Fruit fly (Drosophila melanogaster) whole organism, pupa: ENCODE results near the gene Cngl.

ENCODE experiments used
- CG10348 ChIP-seq: fragments of 200-800 bp; sonication (Bioruptor generic); IDR thresholded peaks from 2 replicates; pipeline ENCODE4 v1.3.6; 2022; ENCODE audit warnings: missing biosample characterization, missing genetic modification characterization
- CG12605 ChIP-seq: fragments of 200-800 bp; sonication (Bioruptor generic); IDR thresholded peaks from 2 replicates; pipeline ENCODE4 v1.3.6; 2022; ENCODE audit warnings: missing biosample characterization, missing genetic modification characterization
- CG13204 ChIP-seq: fragments of 200-800 bp; sonication (Bioruptor generic); optimal IDR thresholded peaks from 2 replicates; lab custom pipeline; 2018; ENCODE audit warnings: missing biosample characterization, mild to moderate bottlenecking, missing genetic modification characterization, moderate library complexity
- CG14655 ChIP-seq: fragments of 200-800 bp; sonication (Bioruptor generic); optimal IDR thresholded peaks from 3 replicates; lab custom pipeline; 2017; ENCODE audit warnings: mild to moderate bottlenecking, missing biosample characterization, missing genetic modification reagents, missing genetic modification characterization
- CG15710 ChIP-seq: fragments of 200-800 bp; sonication (Bioruptor generic); optimal IDR thresholded peaks from 2 replicates; lab custom pipeline; 2018; ENCODE audit warnings: missing biosample characterization, mild to moderate bottlenecking, missing genetic modification characterization, moderate library complexity
- CG17806 ChIP-seq: fragments of 200-800 bp; sonication (Bioruptor generic); optimal IDR thresholded peaks from 2 replicates; lab custom pipeline; 2018; ENCODE audit warnings: missing biosample characterization, mild to moderate bottlenecking, missing genetic modification characterization, moderate library complexity
- CG32121 ChIP-seq: fragments of 200-800 bp; sonication (Bioruptor generic); IDR thresholded peaks from 2 replicates; pipeline ENCODE4 v1.3.6; 2022; ENCODE audit warnings: missing biosample characterization, missing genetic modification characterization
- CG34367 ChIP-seq: fragments of 200-800 bp; sonication (Bioruptor generic); optimal IDR thresholded peaks from 2 replicates; lab custom pipeline; 2018; ENCODE audit warnings: missing biosample characterization, mild to moderate bottlenecking, missing genetic modification characterization
- CG4496 ChIP-seq: fragments of 200-800 bp; sonication (Bioruptor generic); IDR thresholded peaks from 3 replicates; pipeline ENCODE4 v1.3.6; 2022; ENCODE audit warnings: missing biosample characterization, missing genetic modification characterization
- CG8159 ChIP-seq: fragments of 200-800 bp; sonication (Bioruptor generic); optimal IDR thresholded peaks from 3 replicates; lab custom pipeline; 2018; ENCODE audit warnings: missing biosample characterization, mild to moderate bottlenecking, missing genetic modification characterization, moderate library complexity
- CG8301 ChIP-seq: fragments of 200-800 bp; sonication (Bioruptor generic); optimal IDR thresholded peaks from 2 replicates; lab custom pipeline; 2018; ENCODE audit warnings: missing biosample characterization, mild to moderate bottlenecking, missing genetic modification characterization
- CG9948 ChIP-seq: fragments of 200-800 bp; sonication (Bioruptor generic); optimal IDR thresholded peaks from 2 replicates; lab custom pipeline; 2018; ENCODE audit warnings: missing biosample characterization, mild to moderate bottlenecking, missing genetic modification characterization, moderate library complexity
- D1 ChIP-seq: fragments of 200-800 bp; sonication (Bioruptor generic); optimal IDR thresholded peaks from 2 replicates; lab custom pipeline; 2018; ENCODE audit warnings: missing biosample characterization, mild to moderate bottlenecking, missing genetic modification characterization, moderate library complexity
- EcR ChIP-seq: fragments of 200-800 bp; sonication (Bioruptor generic); optimal IDR thresholded peaks from 3 replicates; lab custom pipeline; 2019; ENCODE audit warnings: missing biosample characterization, missing genetic modification characterization, mild to moderate bottlenecking, moderate library complexity, missing genetic modification reagents
- Ets98B ChIP-seq: fragments of 200-800 bp; sonication (Bioruptor generic); IDR thresholded peaks from 2 replicates; pipeline ENCODE4 v1.3.6; 2022; ENCODE audit warnings: missing biosample characterization, missing genetic modification characterization
- Pif1A ChIP-seq: fragments of 200-800 bp; sonication (Bioruptor generic); optimal IDR thresholded peaks from 3 replicates; lab custom pipeline; 2016; ENCODE audit warnings: missing biosample characterization, missing genetic modification characterization
- Pif1B ChIP-seq: fragments of 200-800 bp; sonication (Bioruptor generic); optimal IDR thresholded peaks from 3 replicates; lab custom pipeline; 2016; ENCODE audit warnings: missing biosample characterization, missing genetic modification characterization
- Snoo ChIP-seq: fragments of 200-800 bp; sonication (Bioruptor generic); optimal IDR thresholded peaks from 3 replicates; lab custom pipeline; 2017; ENCODE audit warnings: missing biosample characterization, mild to moderate bottlenecking, missing genetic modification characterization, inconsistent platforms
- fd96Ca ChIP-seq: fragments of 200-800 bp; sonication (Bioruptor generic); IDR thresholded peaks from 3 replicates; pipeline ENCODE4 v1.3.6; 2022; ENCODE audit warnings: missing biosample characterization, missing genetic modification characterization
- gl ChIP-seq: fragments of 200-800 bp; sonication (Bioruptor generic); optimal IDR thresholded peaks from 2 replicates; lab custom pipeline; 2018; ENCODE audit warnings: missing biosample characterization, mild to moderate bottlenecking, missing genetic modification characterization
- rn ChIP-seq: fragments of 200-800 bp; sonication (Bioruptor generic); IDR thresholded peaks from 2 replicates; pipeline ENCODE4 v1.3.6; 2022; ENCODE audit warnings: missing biosample characterization, missing genetic modification characterization

Cngl gene

dm6 chrX:15453121-15453520 is 12.1 kb upstream of the Cngl start, which contains the start of gene CG11655:
TSS of gene CG11655 (plus strand) at chrX:15453471.
- no peak for TF ChIP-seq gl (tag; lab: Kevin White, UChicago)
- TF ChIP-seq CG12605 (GFP tag; lab: Robert Waterston, UW), result peak; percentile 72
- TF ChIP-seq Pif1B (GFP tag; lab: Kevin White, UChicago), result peak; percentile 15
- TF ChIP-seq CG15710 (tag; lab: Kevin White, UChicago), result peak; percentile 45
- no peak for TF ChIP-seq CG13204
- TF ChIP-seq CG8301 (tag; lab: Kevin White, UChicago), result no peak
- 0 out of 2 replicates have a peak, but pooled peaks have one; percentile 20 for TF ChIP-seq rn
- TF ChIP-seq Pif1A (GFP tag; lab: Kevin White, UChicago), result no peak
- no peak for TF ChIP-seq CG10348
- no peak for TF ChIP-seq CG14655 (GFP tag; lab: Kevin White, UChicago)
- peak; percentile 17 for TF ChIP-seq CG9948 (tag; lab: Kevin White, UChicago)
- TF ChIP-seq Snoo (tag; lab: Kevin White, UChicago), result no peak
- peak; percentile 35; the same call in 1 of the 2 replicates for TF ChIP-seq Ets98B (GFP tag; lab: Robert Waterston, UW)
- peak; percentile 11 for TF ChIP-seq CG17806 (tag; lab: Kevin White, UChicago)
- TF ChIP-seq CG32121 (GFP tag; lab: Robert Waterston, UW), result no peak
- peak; percentile 64 for TF ChIP-seq CG4496 (GFP tag; lab: Robert Waterston, UW)
- no peak for TF ChIP-seq D1
- TF ChIP-seq CG8159, result peak; percentile 38
- no peak for TF ChIP-seq EcR (GFP tag; lab: Kevin White, UChicago)
- TF ChIP-seq CG34367 (tag; lab: Kevin White, UChicago), result peak; percentile 6
- peak; percentile 58; the same call in 1 of the 3 replicates for TF ChIP-seq fd96Ca (GFP tag; lab: Robert Waterston, UW)
- TF ChIP-seq, all 21 proteins: peak for 11

dm6 chrX:15450327-15450644 is 9.2 kb upstream of the Cngl start:
- TF ChIP-seq CG34367 (tag; lab: Kevin White, UChicago), result no peak
- no peak for TF ChIP-seq CG15710 (tag; lab: Kevin White, UChicago)
- TF ChIP-seq rn, result no peak
- TF ChIP-seq D1, result no peak
- TF ChIP-seq EcR (GFP tag; lab: Kevin White, UChicago), result no peak
- TF ChIP-seq Ets98B (GFP tag; lab: Robert Waterston, UW), result no peak
- TF ChIP-seq CG8301 (tag; lab: Kevin White, UChicago), result no peak
- no peak for TF ChIP-seq Snoo (tag; lab: Kevin White, UChicago)
- no peak for TF ChIP-seq CG17806 (tag; lab: Kevin White, UChicago)

dm6 chrX:15449490-15450326 is 8.7 kb upstream of the Cngl start, which contains the start of the genes Scamp and Ahcy:
TSS of gene Scamp (minus strand) at chrX:15449883.
TSS of gene Ahcy (plus strand) at chrX:15450261.
- TF ChIP-seq CG17806 (tag; lab: Kevin White, UChicago) (no peak), CG8159 (no peak), CG4496 (GFP tag; lab: Robert Waterston, UW) (no peak), CG8301 (tag; lab: Kevin White, UChicago) (no peak), CG14655 (GFP tag; lab: Kevin White, UChicago) (no peak), CG32121 (GFP tag; lab: Robert Waterston, UW) (no peak), gl (tag; lab: Kevin White, UChicago) (no peak), Pif1A (GFP tag; lab: Kevin White, UChicago) (no peak), CG12605 (GFP tag; lab: Robert Waterston, UW) (no peak), fd96Ca (GFP tag; lab: Robert Waterston, UW) (no peak), CG13204 (no peak), CG9948 (tag; lab: Kevin White, UChicago) (no peak)

- peak; percentile 60; the same call in 1 of the 3 replicates for TF ChIP-seq CG4496 (GFP tag; lab: Robert Waterston, UW)
- peak; percentile 13; the same call in 1 of the 3 replicates for TF ChIP-seq fd96Ca (GFP tag; lab: Robert Waterston, UW)
- no peak for TF ChIP-seq rn
- TF ChIP-seq CG14655 (GFP tag; lab: Kevin White, UChicago), result peak; percentile 9
Measured at dm6 chrX:15448809-15449208, 7.8 kb upstream of the Cngl start.

dm6 chrX:15448136-15448535 is 7.1 kb upstream of the Cngl start:
- TF ChIP-seq Pif1B (GFP tag; lab: Kevin White, UChicago) (no peak), EcR (GFP tag; lab: Kevin White, UChicago) (peak; percentile 9)

dm6 chrX:15443502-15443901 is 2.5 kb upstream of the Cngl start:
- TF ChIP-seq CG34367 (tag; lab: Kevin White, UChicago) (no peak), Pif1B (GFP tag; lab: Kevin White, UChicago) (no peak), CG13204 (no peak), fd96Ca (GFP tag; lab: Robert Waterston, UW) (no peak), CG8159 (no peak), CG12605 (GFP tag; lab: Robert Waterston, UW) (no peak), D1 (no peak), CG8301 (tag; lab: Kevin White, UChicago) (no peak), CG17806 (tag; lab: Kevin White, UChicago) (no peak), CG32121 (GFP tag; lab: Robert Waterston, UW) (no peak), CG15710 (tag; lab: Kevin White, UChicago) (no peak), CG4496 (GFP tag; lab: Robert Waterston, UW) (no peak), EcR (GFP tag; lab: Kevin White, UChicago) (no peak)
